Fruit fly (Drosophila melanogaster) whole organism, embryonic: Measurements from ENCODE around the gene lwr.

Experiments used
- Atf3 ChIP-seq: fragments of 200-800 bp; sonication (Bioruptor generic); optimal IDR thresholded peaks from 3 replicates; lab custom pipeline; 2016; ENCODE audit warnings: missing biosample characterization, missing genetic modification characterization
- CG10979 ChIP-seq: fragments of 200-800 bp; sonication (Bioruptor generic); optimal IDR thresholded peaks from 2 replicates; lab custom pipeline; 2018; ENCODE audit warnings: missing biosample characterization, mild to moderate bottlenecking, missing genetic modification characterization, moderate library complexity
- CG11093 ChIP-seq: fragments of 200-800 bp; sonication (Bioruptor generic); IDR thresholded peaks from 3 replicates; pipeline ENCODE4 v1.3.6; 2022; ENCODE audit warnings: missing biosample characterization, missing genetic modification characterization
- CG13775 ChIP-seq: fragments of 200-800 bp; sonication (Bioruptor generic); optimal IDR thresholded peaks from 3 replicates; lab custom pipeline; 2017; ENCODE audit warnings: missing biosample characterization, mild to moderate bottlenecking, missing genetic modification characterization
- CG14860 ChIP-seq: fragments of 200-800 bp; sonication (Bioruptor generic); IDR thresholded peaks from 3 replicates; pipeline ENCODE4 v1.3.6; 2022; ENCODE audit warnings: missing biosample characterization, missing genetic modification characterization; ENCODE audit not compliant: partially characterized antibody
- CG1602 ChIP-seq: fragments of 200-800 bp; sonication (Bioruptor generic); optimal IDR thresholded peaks from 3 replicates; lab custom pipeline; 2016; ENCODE audit warnings: missing biosample characterization, missing genetic modification characterization
- CG16815 ChIP-seq: fragments of 200-800 bp; sonication (Bioruptor generic); optimal IDR thresholded peaks from 3 replicates; lab custom pipeline; 2017; ENCODE audit warnings: missing biosample characterization, mild to moderate bottlenecking, missing genetic modification characterization
- CG18262 ChIP-seq: fragments of 200-800 bp; optimal IDR thresholded peaks from 3 replicates; lab custom pipeline; 2019; ENCODE audit warnings: missing biosample characterization, mild to moderate bottlenecking, missing genetic modification characterization, moderate library complexity
- CG1832 ChIP-seq: fragments of 200-800 bp; sonication (Bioruptor generic); optimal IDR thresholded peaks from 2 replicates; lab custom pipeline; 2017; ENCODE audit warnings: missing biosample characterization, mild to moderate bottlenecking, missing genetic modification characterization, inconsistent platforms
- CG2116 ChIP-seq: fragments of 200-800 bp; sonication (Bioruptor generic); optimal IDR thresholded peaks from 3 replicates; lab custom pipeline; 2018; ENCODE audit warnings: missing biosample characterization, mild to moderate bottlenecking, missing genetic modification characterization
- CG2202 ChIP-seq: fragments of 200-800 bp; sonication (Bioruptor generic); optimal IDR thresholded peaks from 2 replicates; lab custom pipeline; 2018; ENCODE audit warnings: missing biosample characterization, mild to moderate bottlenecking, missing genetic modification characterization
- CG31365 ChIP-seq: fragments of 200-800 bp; sonication (Bioruptor generic); optimal IDR thresholded peaks from 2 replicates; lab custom pipeline; 2018; ENCODE audit warnings: missing biosample characterization, mild to moderate bottlenecking, missing genetic modification characterization
- CG3163 ChIP-seq: fragments of 200-800 bp; sonication (Bioruptor generic); optimal IDR thresholded peaks from 3 replicates; lab custom pipeline; 2016; ENCODE audit warnings: missing biosample characterization, missing genetic modification characterization
- CG32767 ChIP-seq: fragments of 200-800 bp; sonication (Bioruptor generic); IDR thresholded peaks from 2 replicates; pipeline ENCODE4 v1.3.6; 2022; ENCODE audit warnings: missing biosample characterization, missing genetic modification characterization
- CG34422 ChIP-seq: fragments of 200-800 bp; sonication (Bioruptor generic); IDR thresholded peaks from 3 replicates; pipeline ENCODE4 v1.3.6; 2022; ENCODE audit warnings: missing biosample characterization, missing genetic modification characterization
- CG4282 ChIP-seq: fragments of 200-800 bp; sonication (Bioruptor generic); optimal IDR thresholded peaks from 2 replicates; lab custom pipeline; 2016; ENCODE audit warnings: missing biosample characterization, missing genetic modification characterization
- CG4424 ChIP-seq: fragments of 200-800 bp; sonication (Bioruptor generic); optimal IDR thresholded peaks from 3 replicates; lab custom pipeline; 2016; ENCODE audit warnings: missing biosample characterization, missing genetic modification characterization
- CG8359 ChIP-seq: fragments of 200-800 bp; sonication (Bioruptor generic); optimal IDR thresholded peaks from 2 replicates; lab custom pipeline; 2017; ENCODE audit warnings: missing biosample characterization, mild to moderate bottlenecking, missing genetic modification characterization, borderline replicate concordance
- CG8388 ChIP-seq: fragments of 200-800 bp; sonication (Bioruptor generic); optimal IDR thresholded peaks from 2 replicates; lab custom pipeline; 2019; ENCODE audit warnings: missing biosample characterization, mild to moderate bottlenecking, missing genetic modification characterization, moderate library complexity
- CG8765 ChIP-seq: fragments of 200-800 bp; sonication (Bioruptor generic); IDR thresholded peaks from 2 replicates; pipeline ENCODE4 v1.3.6; 2022; ENCODE audit warnings: missing biosample characterization, missing genetic modification characterization
- CG8944 ChIP-seq: fragments of 200-800 bp; sonication (Bioruptor generic); optimal IDR thresholded peaks from 3 replicates; lab custom pipeline; 2016; ENCODE audit warnings: missing biosample characterization, missing genetic modification characterization
- CG9727 ChIP-seq: fragments of 200-800 bp; sonication (Bioruptor generic); optimal IDR thresholded peaks from 3 replicates; lab custom pipeline; 2017; ENCODE audit warnings: missing biosample characterization, mild to moderate bottlenecking, missing genetic modification characterization
- CoRest ChIP-seq: fragments of 200-800 bp; sonication (Bioruptor generic); optimal IDR thresholded peaks from 3 replicates; lab custom pipeline; 2018; ENCODE audit warnings: missing biosample characterization, mild to moderate bottlenecking, missing genetic modification characterization, moderate library complexity
- Dfd ChIP-seq, 2 experiments: fragments of >200 bp; optimal IDR thresholded peaks; 2 replicates each; lab custom pipeline; 2017; ENCODE audit warnings: missing biosample characterization in 2 of 2, missing genetic modification characterization in 2 of 2
- Hr51 ChIP-seq, 2 experiments: fragments of 200-800 bp; sonication (Bioruptor generic); optimal IDR thresholded peaks; 2 replicates in 1 of 2; 3 replicates in 1 of 2; lab custom pipeline; 2016 to 2018; ENCODE audit warnings: missing biosample characterization in 2 of 2, missing genetic modification characterization in 2 of 2, mild to moderate bottlenecking in 1 of 2, moderate library complexity in 1 of 2
- Hr78 ChIP-seq, 2 experiments: fragments of 200-800 bp in 1 of 2; fragments of >200 bp in 1 of 2; sonication (Bioruptor generic) in 1 of 2; optimal IDR thresholded peaks; 2 replicates each; lab custom pipeline; 2017 to 2019; ENCODE audit warnings: missing biosample characterization in 2 of 2, missing genetic modification characterization in 2 of 2, mild to moderate bottlenecking in 1 of 2, moderate library complexity in 1 of 2
- Lim3 ChIP-seq: fragments of 200-800 bp; sonication (Bioruptor generic); IDR thresholded peaks from 2 replicates; pipeline ENCODE4 v1.3.6; 2022; ENCODE audit warnings: missing biosample characterization, missing genetic modification characterization
- MBD-R2 ChIP-seq: fragments of 200-800 bp; sonication (Bioruptor generic); IDR thresholded peaks from 2 replicates; pipeline ENCODE4 v1.3.6; 2022; ENCODE audit warnings: missing biosample characterization, missing genetic modification characterization
- Mes4 ChIP-seq: fragments of 200-800 bp; sonication (Bioruptor generic); optimal IDR thresholded peaks from 2 replicates; lab custom pipeline; 2016; ENCODE audit warnings: missing biosample characterization, missing genetic modification characterization
- Nf-YB ChIP-seq: fragments of 200-800 bp; sonication (Bioruptor generic); optimal IDR thresholded peaks from 3 replicates; lab custom pipeline; 2019; ENCODE audit warnings: missing biosample characterization, mild to moderate bottlenecking, missing genetic modification characterization, moderate library complexity
- Sox100B ChIP-seq: fragments of 200-800 bp; sonication (Bioruptor generic); optimal IDR thresholded peaks from 3 replicates; lab custom pipeline; 2018; ENCODE audit warnings: missing biosample characterization, mild to moderate bottlenecking, missing genetic modification characterization
- Xbp1 ChIP-seq: fragments of 200-800 bp; sonication (Bioruptor generic); optimal IDR thresholded peaks from 3 replicates; lab custom pipeline; 2016; ENCODE audit warnings: missing biosample characterization, mild to moderate bottlenecking, missing genetic modification characterization
- ac ChIP-seq: fragments of 200-800 bp; sonication (Bioruptor generic); optimal IDR thresholded peaks from 3 replicates; lab custom pipeline; 2017; ENCODE audit warnings: missing biosample characterization, mild to moderate bottlenecking, missing genetic modification characterization
- crc ChIP-seq: fragments of 200-800 bp; sonication (Bioruptor generic); optimal IDR thresholded peaks from 2 replicates; lab custom pipeline; 2016; ENCODE audit warnings: missing biosample characterization, missing genetic modification characterization
- en ChIP-seq: fragments of 200-800 bp; sonication (Bioruptor generic); optimal IDR thresholded peaks from 2 replicates; lab custom pipeline; 2016; ENCODE audit warnings: missing biosample characterization, missing genetic modification characterization
- fd64A ChIP-seq: fragments of 200-800 bp; sonication (Bioruptor generic); optimal IDR thresholded peaks from 3 replicates; lab custom pipeline; 2018; ENCODE audit warnings: missing biosample characterization, mild to moderate bottlenecking, missing genetic modification characterization
- gfzf ChIP-seq: fragments of 200-800 bp; sonication (Bioruptor generic); optimal IDR thresholded peaks from 2 replicates; lab custom pipeline; 2016; ENCODE audit warnings: missing biosample characterization, mild to moderate bottlenecking, missing genetic modification characterization, moderate library complexity
- gsb-n ChIP-seq: fragments of 200-800 bp; sonication (Bioruptor generic); optimal IDR thresholded peaks from 3 replicates; lab custom pipeline; 2018; ENCODE audit warnings: missing biosample characterization, mild to moderate bottlenecking, missing genetic modification characterization
- lilli ChIP-seq: fragments of 200-800 bp; sonication (Bioruptor generic); optimal IDR thresholded peaks from 3 replicates; lab custom pipeline; 2016; ENCODE audit warnings: missing biosample characterization, missing genetic modification characterization
- odd ChIP-seq: fragments of 200-800 bp; sonication (Bioruptor generic); optimal IDR thresholded peaks from 2 replicates; lab custom pipeline; 2017; ENCODE audit warnings: missing biosample characterization, mild to moderate bottlenecking, missing genetic modification characterization
- otp ChIP-seq: fragments of 200-800 bp; sonication (Bioruptor generic); IDR thresholded peaks from 3 replicates; pipeline ENCODE4, ENCODE4 v1.3.6; 2022; ENCODE audit warnings: missing biosample characterization, missing genetic modification characterization
- pb ChIP-seq: fragments of 200-800 bp; sonication (Bioruptor generic); optimal IDR thresholded peaks from 3 replicates; lab custom pipeline; 2016; ENCODE audit warnings: missing biosample characterization, missing genetic modification characterization
- pho ChIP-seq: fragments of 200-800 bp; sonication (Bioruptor generic); optimal IDR thresholded peaks from 2 replicates; lab custom pipeline; 2016; ENCODE audit warnings: missing biosample characterization, missing genetic modification characterization
- pnt ChIP-seq: fragments of 200-800 bp; sonication (Bioruptor generic); optimal IDR thresholded peaks from 3 replicates; lab custom pipeline; 2016; ENCODE audit warnings: missing biosample characterization, missing genetic modification characterization
- pros ChIP-seq: fragments of 200-800 bp; sonication (Bioruptor generic); optimal IDR thresholded peaks from 3 replicates; lab custom pipeline; 2019; ENCODE audit warnings: missing biosample characterization, mild to moderate bottlenecking, missing genetic modification characterization, moderate library complexity
- repo ChIP-seq: fragments of 200-800 bp; sonication (Bioruptor generic); optimal IDR thresholded peaks from 2 replicates; lab custom pipeline; 2016; ENCODE audit warnings: missing biosample characterization, missing genetic modification characterization
- ro ChIP-seq: fragments of 200-800 bp; sonication (Bioruptor generic); IDR thresholded peaks from 2 replicates; pipeline ENCODE4 v1.3.6; 2022; ENCODE audit warnings: missing biosample characterization, missing genetic modification characterization
- shn ChIP-seq: fragments of 200-800 bp; sonication (Bioruptor generic); optimal IDR thresholded peaks from 3 replicates; lab custom pipeline; 2016; ENCODE audit warnings: missing biosample characterization, missing genetic modification characterization
- stc ChIP-seq: fragments of 200-800 bp; sonication (Bioruptor generic); IDR thresholded peaks from 2 replicates; pipeline ENCODE4 v1.3.6; 2022; ENCODE audit warnings: missing biosample characterization, missing genetic modification characterization
- usp ChIP-seq: fragments of >200 bp; optimal IDR thresholded peaks from 2 replicates; lab custom pipeline; 2017; ENCODE audit warnings: missing biosample characterization, missing genetic modification characterization

lwr gene

dm6 chr2L:523165-523835, 19.1 kb downstream of the lwr start (continued):
- TF ChIP-seq MBD-R2 (GFP tag; lab: Robert Waterston, UW) (peak; percentile 33; the same call in 1 of the 2 replicates), shn (GFP tag; lab: Kevin White, UChicago) (peak; percentile 61), CG4424 (peak; percentile 29), odd (GFP tag; lab: Kevin White, UChicago) (peak; percentile 43), CG13775 (GFP tag; lab: Kevin White, UChicago) (peak; percentile 33), Hr78 (GFP tag; optimal IDR thresholded peaks at IDR 0.05; lab: Kevin White, UChicago) (no peak), pnt (GFP tag; lab: Kevin White, UChicago) (no peak), CG34422 (GFP tag; lab: Robert Waterston, UW) (peak; percentile 92), pros (GFP tag; lab: Kevin White, UChicago) (peak; percentile 93), Sox100B (no peak), en (GFP tag; lab: Kevin White, UChicago) (no peak), CG8765 (peak; percentile 32; the same call in 1 of the 2 replicates), Lim3 (GFP tag; lab: Robert Waterston, UW) (no peak), CG31365 (tag; lab: Kevin White, UChicago) (peak; percentile 0), CG11093 (GFP tag; lab: Robert Waterston, UW) (no peak), CG16815 (GFP tag; lab: Kevin White, UChicago) (no peak), stc (GFP tag; lab: Robert Waterston, UW) (peak; percentile 25; the same call in 1 of the 2 replicates), CG10979 (tag; lab: Kevin White, UChicago) (peak; percentile 18), fd64A (peak; percentile 51), Hr51 (GFP tag; optimal IDR thresholded peaks at IDR 0.05; lab: Kevin White, UChicago) (peak in 1 of 2 experiments; percentile 13), lilli (GFP tag; lab: Kevin White, UChicago) (peak; percentile 24), Nf-YB (peak; percentile 93), CG2202 (no peak), CG8359 (GFP tag; lab: Kevin White, UChicago) (no peak), otp (GFP tag; lab: Robert Waterston, UW) (0 out of 3 replicates have a peak, but pooled peaks have one; percentile 33), CG14860 (GFP tag; lab: Robert Waterston, UW) (no peak), Dfd (GFP tag; optimal IDR thresholded peaks at IDR 0.05; lab: Kevin White, UChicago) (no peak), pb (GFP tag; lab: Kevin White, UChicago) (peak; percentile 32), CG4282 (GFP tag; lab: Kevin White, UChicago) (no peak), CoRest (tag; lab: Kevin White, UChicago) (no peak), Atf3 (GFP tag; lab: Kevin White, UChicago) (no peak), Xbp1 (no peak), gfzf (GFP tag; lab: Kevin White, UChicago) (no peak), Mes4 (GFP tag; lab: Kevin White, UChicago) (no peak), CG9727 (GFP tag; lab: Kevin White, UChicago) (peak; percentile 48), usp (GFP tag; lab: Kevin White, UChicago) (no peak), ro (GFP tag; lab: Robert Waterston, UW) (no peak), ac (GFP tag; lab: Kevin White, UChicago) (peak; percentile 23), CG2116 (GFP tag; lab: Kevin White, UChicago) (no peak), CG8944 (GFP tag; lab: Kevin White, UChicago) (no peak), pho (GFP tag; lab: Kevin White, UChicago) (no peak), repo (GFP tag; lab: Kevin White, UChicago) (no peak), crc (GFP tag; lab: Kevin White, UChicago) (no peak), CG18262 (tag; lab: Kevin White, UChicago) (no peak), gsb-n (tag; lab: Kevin White, UChicago) (peak; percentile 20), CG1832 (GFP tag; lab: Kevin White, UChicago) (no peak), CG3163 (peak; percentile 22), CG8388 (GFP tag; lab: Kevin White, UChicago) (no peak), CG32767 (GFP tag; lab: Robert Waterston, UW) (peak; percentile 61; the same call in 1 of the 2 replicates), CG1602 (GFP tag; lab: Kevin White, UChicago) (no peak)
